Worm (Caenorhabditis elegans) whole organism, midembryonic: Measurements from ENCODE around the gene mif-1.

Experiments used
- T22C8.4 ChIP-seq: fragments of 200-800 bp; sonication (Bioruptor generic); IDR thresholded peaks from 2 replicates; pipeline ENCODE4 v1.3.6; 2022; ENCODE audit warnings: missing genetic modification characterization, missing compliant biosample characterization
- cog-1 ChIP-seq: sonication (generic microtip); optimal IDR thresholded peaks from 2 replicates; lab custom pipeline; 2016; ENCODE audit warnings: missing genetic modification characterization, missing compliant biosample characterization
- flt-1 ChIP-seq: fragments of 200-800 bp; sonication (Bioruptor generic); IDR thresholded peaks from 2 replicates; pipeline ENCODE4 v1.3.6; 2022; ENCODE audit warnings: missing genetic modification characterization, missing compliant biosample characterization
- klf-2 ChIP-seq: fragments of 200-800 bp; sonication (Bioruptor generic); conservative IDR thresholded peaks from 2 replicates; pipeline ENCODE4 v1.3.6; 2022; ENCODE audit warnings: missing genetic modification reagents, missing genetic modification characterization, missing compliant biosample characterization
- med-1 ChIP-seq: sonication (generic microtip); optimal IDR thresholded peaks from 2 replicates; lab custom pipeline; 2017; ENCODE audit warnings: missing genetic modification characterization, mild to moderate bottlenecking, missing compliant biosample characterization, antibody characterized with exemption, missing genetic modification reagents; ENCODE audit not compliant: insufficient read depth
- ref-1 ChIP-seq: fragments of 200-800 bp; sonication (Bioruptor generic); conservative IDR thresholded peaks from 2 replicates; pipeline ENCODE4 v1.3.6; 2022; ENCODE audit warnings: missing genetic modification reagents, missing genetic modification characterization, missing compliant biosample characterization
- tab-1 ChIP-seq: fragments of 200-800 bp; sonication (Bioruptor generic); IDR thresholded peaks from 2 replicates; pipeline ENCODE4 v1.3.6; 2022; ENCODE audit warnings: missing genetic modification characterization, missing compliant biosample characterization
- ztf-23 ChIP-seq: fragments of 200-800 bp; sonication (Bioruptor generic); IDR thresholded peaks from 2 replicates; pipeline ENCODE4 v1.3.6; 2022; ENCODE audit warnings: missing genetic modification reagents, missing genetic modification characterization, missing compliant biosample characterization
- ztf-29 ChIP-seq: fragments of 200-800 bp; sonication (Bioruptor generic); IDR thresholded peaks from 2 replicates; pipeline ENCODE4 v1.3.6; 2022; ENCODE audit warnings: missing genetic modification reagents, missing genetic modification characterization, missing compliant biosample characterization

mif-1 gene

ce11 chrIII:11817865-11818264, 30.1 kb upstream of the mif-1 start:
- no peak for TF ChIP-seq ztf-23
- TF ChIP-seq klf-2 (GFP tag; lab: Robert Waterston, UW), result no peak
- TF ChIP-seq flt-1, result no peak
- no peak for TF ChIP-seq med-1 (GFP tag; lab: Kevin White, UChicago)
- no peak for TF ChIP-seq T22C8.4 (GFP tag; lab: Robert Waterston, UW)
- TF ChIP-seq tab-1 (GFP tag; lab: Robert Waterston, UW), result no peak
- TF ChIP-seq ref-1 (GFP tag; lab: Robert Waterston, UW), result no peak
- no peak for TF ChIP-seq ztf-29 (GFP tag; lab: Robert Waterston, UW)
- no peak for TF ChIP-seq cog-1

ce11 chrIII:11822407-11822806, 25.5 kb upstream of the mif-1 start, which contains the start of gene maa-1:
Gene maa-1, minus strand, starts transcription at chrIII:11822526.
- TF ChIP-seq ref-1 (GFP tag; lab: Robert Waterston, UW) (no peak), flt-1 (no peak), T22C8.4 (GFP tag; lab: Robert Waterston, UW) (no peak)

ce11 chrIII:11823260-11823659, 24.7 kb upstream of the mif-1 start, which contains the start of gene C18D11.3:
Gene C18D11.3, plus strand, starts transcription at chrIII:11823448.
- TF ChIP-seq ztf-23 (peak; percentile 66; the same call in 1 of the 2 replicates), flt-1 (0 out of 2 replicates have a peak, but pooled peaks have one; percentile 35), tab-1 (GFP tag; lab: Robert Waterston, UW) (no peak)

ce11 chrIII:11824088-11824487, 23.9 kb upstream of the mif-1 start:
- no peak for TF ChIP-seq ztf-29 (GFP tag; lab: Robert Waterston, UW)
- TF ChIP-seq tab-1 (GFP tag; lab: Robert Waterston, UW), result no peak
- no peak for TF ChIP-seq cog-1
- TF ChIP-seq T22C8.4 (GFP tag; lab: Robert Waterston, UW), result no peak
- TF ChIP-seq klf-2 (GFP tag; lab: Robert Waterston, UW), result no peak
- no peak for TF ChIP-seq ztf-23

- TF ChIP-seq ztf-23 (no peak), klf-2 (GFP tag; lab: Robert Waterston, UW) (no peak), flt-1 (no peak), cog-1 (no peak), T22C8.4 (GFP tag; lab: Robert Waterston, UW) (no peak), med-1 (GFP tag; lab: Kevin White, UChicago) (no peak), ref-1 (GFP tag; lab: Robert Waterston, UW) (no peak), tab-1 (GFP tag; lab: Robert Waterston, UW) (no peak), ztf-29 (GFP tag; lab: Robert Waterston, UW) (no peak)
Observed at ce11 chrIII:11824580-11824979, 23.4 kb upstream of the mif-1 start.

- no peak for TF ChIP-seq ztf-29 (GFP tag; lab: Robert Waterston, UW)
- TF ChIP-seq cog-1, result no peak
- peak; percentile 55; the same call in 1 of the 2 replicates for TF ChIP-seq tab-1 (GFP tag; lab: Robert Waterston, UW)
- TF ChIP-seq ztf-23, result peak; percentile 64; the same call in 1 of the 2 replicates
- TF ChIP-seq med-1 (GFP tag; lab: Kevin White, UChicago), result no peak
- TF ChIP-seq flt-1, result peak; percentile 74
- no peak for TF ChIP-seq klf-2 (GFP tag; lab: Robert Waterston, UW)
- TF ChIP-seq ref-1 (GFP tag; lab: Robert Waterston, UW), result no peak
- peak; percentile 86 for TF ChIP-seq T22C8.4 (GFP tag; lab: Robert Waterston, UW)
Observed at ce11 chrIII:11825654-11826053, 22.3 kb upstream of the mif-1 start.

- TF ChIP-seq ref-1 (GFP tag; lab: Robert Waterston, UW) (no peak), tab-1 (GFP tag; lab: Robert Waterston, UW) (no peak), klf-2 (GFP tag; lab: Robert Waterston, UW) (no peak), med-1 (GFP tag; lab: Kevin White, UChicago) (no peak), ztf-23 (no peak), T22C8.4 (GFP tag; lab: Robert Waterston, UW) (no peak), ztf-29 (GFP tag; lab: Robert Waterston, UW) (no peak), cog-1 (no peak), flt-1 (no peak)
Observed at ce11 chrIII:11826118-11826517, 21.8 kb upstream of the mif-1 start, which contains the start of gene rsp-8. Gene rsp-8, plus strand, starts transcription at chrIII:11826418.

ce11 chrIII:11829062-11829461, 18.9 kb upstream of the mif-1 start:
- TF ChIP-seq flt-1 (no peak), ref-1 (GFP tag; lab: Robert Waterston, UW) (no peak), klf-2 (GFP tag; lab: Robert Waterston, UW) (no peak), T22C8.4 (GFP tag; lab: Robert Waterston, UW) (no peak), tab-1 (GFP tag; lab: Robert Waterston, UW) (no peak), ztf-29 (GFP tag; lab: Robert Waterston, UW) (no peak), med-1 (GFP tag; lab: Kevin White, UChicago) (no peak), ztf-23 (no peak), cog-1 (no peak)

ce11 chrIII:11829585-11830195, 18.3 kb upstream of the mif-1 start:
- TF ChIP-seq ztf-23 (peak; percentile 16; the same call in 1 of the 2 replicates), med-1 (GFP tag; lab: Kevin White, UChicago) (no peak)
